Worm (Caenorhabditis elegans) whole organism, late embryonic: ENCODE data around the gene K08D8.12.

Experiments
- C08G9.2 ChIP-seq: sonication (generic microtip); optimal IDR thresholded peaks from 2 replicates; lab custom pipeline; 2016; ENCODE audit warnings: mild to moderate bottlenecking, missing genetic modification characterization, moderate library complexity, missing compliant biosample characterization
- K09A11.1 ChIP-seq: sonication (generic microtip); optimal IDR thresholded peaks from 2 replicates; lab custom pipeline; 2017; ENCODE audit warnings: antibody characterized with exemption, mild to moderate bottlenecking, missing genetic modification characterization, missing compliant biosample characterization; ENCODE audit not compliant: insufficient read depth
- ama-1 ChIP-seq: fragments of 150-350 bp; optimal IDR thresholded peaks from 2 replicates; lab custom pipeline; 2014
- ceh-31 ChIP-seq: sonication (generic microtip); optimal IDR thresholded peaks from 2 replicates; lab custom pipeline; 2016; ENCODE audit warnings: missing genetic modification characterization, missing compliant biosample characterization
- ceh-6 ChIP-seq: fragments of 200-800 bp; sonication (Bioruptor generic); optimal IDR thresholded peaks from 2 replicates; lab custom pipeline; 2018; ENCODE audit warnings: mild to moderate bottlenecking, missing genetic modification characterization, missing compliant biosample characterization
- ceh-9 ChIP-seq: sonication (generic microtip); optimal IDR thresholded peaks from 2 replicates; lab custom pipeline; 2016; ENCODE audit warnings: mild to moderate bottlenecking, missing genetic modification characterization, inconsistent platforms, missing compliant biosample characterization
- che-1 ChIP-seq: sonication (generic microtip); optimal IDR thresholded peaks from 2 replicates; lab custom pipeline; 2016; ENCODE audit warnings: mild to moderate bottlenecking, missing genetic modification characterization, missing compliant biosample characterization
- dve-1 ChIP-seq: sonication (generic microtip); optimal IDR thresholded peaks from 2 replicates; lab custom pipeline; 2017; ENCODE audit warnings: antibody characterized with exemption, mild to moderate bottlenecking, missing genetic modification characterization, missing compliant biosample characterization
- elt-2 ChIP-seq: sonication (generic microtip); optimal IDR thresholded peaks from 2 replicates; lab custom pipeline; 2016; ENCODE audit warnings: missing genetic modification reagents, missing genetic modification characterization, missing compliant biosample characterization
- elt-4 ChIP-seq: sonication (generic microtip); optimal IDR thresholded peaks from 2 replicates; lab custom pipeline; 2016; ENCODE audit warnings: missing genetic modification characterization, missing compliant biosample characterization
- ets-4 ChIP-seq: sonication (generic microtip); optimal IDR thresholded peaks from 2 replicates; lab custom pipeline; 2016; ENCODE audit warnings: missing genetic modification characterization, missing compliant biosample characterization
- eyg-1 ChIP-seq: sonication (generic microtip); optimal IDR thresholded peaks from 2 replicates; lab custom pipeline; 2016; ENCODE audit warnings: missing genotype, missing genetic modification characterization, missing compliant biosample characterization
- fax-1 ChIP-seq: sonication (generic microtip); optimal IDR thresholded peaks from 2 replicates; lab custom pipeline; 2016; ENCODE audit warnings: missing genotype, missing genetic modification characterization, missing compliant biosample characterization
- fkh-10 ChIP-seq: fragments of 150-350 bp; optimal IDR thresholded peaks from 2 replicates; lab custom pipeline; 2014; ENCODE audit warnings: missing biosample characterization, missing genetic modification reagents, missing genetic modification characterization
- fkh-6 ChIP-seq: sonication (generic microtip); optimal IDR thresholded peaks from 2 replicates; lab custom pipeline; 2016; ENCODE audit warnings: missing genetic modification characterization, missing compliant biosample characterization
- hlh-15 ChIP-seq: sonication (generic microtip); optimal IDR thresholded peaks from 2 replicates; lab custom pipeline; 2016; ENCODE audit warnings: missing genetic modification characterization, missing compliant biosample characterization
- hlh-6 ChIP-seq: sonication (generic microtip); optimal IDR thresholded peaks from 2 replicates; lab custom pipeline; 2016; ENCODE audit warnings: missing genotype, missing genetic modification characterization, missing compliant biosample characterization
- lin-11 ChIP-seq: fragments of 200-800 bp; sonication (Bioruptor generic); optimal IDR thresholded peaks from 2 replicates; lab custom pipeline; 2018; ENCODE audit warnings: mild to moderate bottlenecking, missing genetic modification characterization, missing compliant biosample characterization
- nfya-1 ChIP-seq: sonication (generic microtip); optimal IDR thresholded peaks from 2 replicates; lab custom pipeline; 2017; ENCODE audit warnings: missing genetic modification characterization, mild to moderate bottlenecking, missing compliant biosample characterization, antibody characterized with exemption, moderate library complexity
- nhr-11 ChIP-seq: fragments of 150-350 bp; optimal IDR thresholded peaks from 2 replicates; lab custom pipeline; 2014; ENCODE audit warnings: missing biosample characterization, missing genetic modification characterization
- npax-4 ChIP-seq: sonication (generic microtip); optimal IDR thresholded peaks from 2 replicates; lab custom pipeline; 2016; ENCODE audit warnings: missing genetic modification characterization, missing compliant biosample characterization
- pag-3 ChIP-seq: sonication (generic microtip); optimal IDR thresholded peaks from 2 replicates; lab custom pipeline; 2016; ENCODE audit warnings: missing compliant biosample characterization, missing genetic modification characterization, borderline replicate concordance
- pax-1 ChIP-seq: fragments of 150-350 bp; optimal IDR thresholded peaks from 2 replicates; lab custom pipeline; 2014; ENCODE audit warnings: missing biosample characterization, missing genetic modification characterization
- pha-4 ChIP-seq: fragments of 150-350 bp; optimal IDR thresholded peaks from 2 replicates; lab custom pipeline; 2018; ENCODE audit warnings: missing biosample characterization, missing genetic modification reagents, missing genetic modification characterization
- pros-1 ChIP-seq: fragments of 150-350 bp; optimal IDR thresholded peaks from 2 replicates; lab custom pipeline; 2014; ENCODE audit warnings: missing biosample characterization, missing genetic modification reagents, missing genetic modification characterization
- sox-2 ChIP-seq: fragments of 200-800 bp; sonication (Bioruptor generic); IDR thresholded peaks from 2 replicates; pipeline ENCODE4 v1.3.6; 2022; ENCODE audit warnings: missing genetic modification reagents, missing genetic modification characterization, missing compliant biosample characterization
- tbx-2 ChIP-seq: sonication (generic microtip); optimal IDR thresholded peaks from 2 replicates; lab custom pipeline; 2016; ENCODE audit warnings: missing genetic modification characterization, missing compliant biosample characterization
- ttx-3 ChIP-seq: sonication (generic microtip); optimal IDR thresholded peaks from 2 replicates; lab custom pipeline; 2016; ENCODE audit warnings: missing genetic modification reagents, missing genetic modification characterization, missing compliant biosample characterization
- unc-42 ChIP-seq: sonication (generic microtip); optimal IDR thresholded peaks from 2 replicates; lab custom pipeline; 2016; ENCODE audit warnings: missing genotype, missing genetic modification characterization, missing compliant biosample characterization
- unc-55 ChIP-seq: sonication (generic microtip); optimal IDR thresholded peaks from 2 replicates; lab custom pipeline; 2017; ENCODE audit warnings: missing biosample characterization, missing genetic modification reagents, missing genetic modification characterization
- unc-86 ChIP-seq: sonication (generic microtip); optimal IDR thresholded peaks from 2 replicates; lab custom pipeline; 2016; ENCODE audit warnings: missing genetic modification characterization, missing compliant biosample characterization
- zip-5 ChIP-seq: sonication (generic microtip); optimal IDR thresholded peaks from 2 replicates; lab custom pipeline; 2016; ENCODE audit warnings: missing genetic modification characterization, missing compliant biosample characterization
- ztf-16 ChIP-seq: sonication (generic microtip); optimal IDR thresholded peaks from 2 replicates; lab custom pipeline; 2017; ENCODE audit warnings: missing genetic modification characterization, missing compliant biosample characterization

The K08D8.12 gene

DNA sequence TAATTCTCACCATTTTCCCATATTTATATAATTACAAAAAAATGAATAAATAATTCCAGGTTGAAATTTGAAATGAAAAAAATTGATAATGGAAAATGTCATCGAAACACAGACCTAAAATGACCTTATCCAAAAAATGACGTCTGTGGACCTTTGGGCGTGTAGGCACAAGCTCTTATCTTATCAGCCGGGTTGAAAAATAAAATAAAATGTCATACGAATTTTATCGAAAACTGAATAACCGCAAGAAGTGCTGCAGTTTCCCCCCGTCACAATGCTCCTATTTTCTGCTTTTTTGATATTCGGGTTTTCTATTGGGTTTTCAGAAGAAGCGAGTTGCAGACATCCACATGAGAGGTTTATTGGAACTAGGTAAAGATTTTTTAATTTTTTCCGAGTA lies 27.4 kb upstream of the K08D8.12 start, which contains the start of gene clec-186:
Gene clec-186, plus strand, starts transcription at position 226 of the 400 bp plus-strand sequence.
- TF ChIP-seq unc-86 (tag; lab: Kevin White, UChicago), result no peak
- TF ChIP-seq fax-1, result no peak
- no peak for TF ChIP-seq ets-4 (tag; lab: Kevin White, UChicago)
- TF ChIP-seq elt-2, result peak; percentile 46
- no peak for TF ChIP-seq ttx-3 (tag; lab: Kevin White, UChicago)

ce11 chrIV:12869383-12869782 lies 23.9 kb upstream of the K08D8.12 start:
- TF ChIP-seq ztf-16 (tag; lab: Kevin White, UChicago) (no peak), ama-1 (lab: Kevin White, UChicago) (no peak), che-1 (tag; lab: Kevin White, UChicago) (no peak), dve-1 (tag; lab: Kevin White, UChicago) (no peak), ets-4 (tag; lab: Kevin White, UChicago) (no peak), hlh-6 (tag; lab: Kevin White, UChicago) (no peak), nhr-11 (tag; lab: Kevin White, UChicago) (no peak), unc-86 (tag; lab: Kevin White, UChicago) (no peak), zip-5 (tag; lab: Kevin White, UChicago) (no peak), tbx-2 (tag; lab: Kevin White, UChicago) (no peak), ceh-9 (tag; lab: Kevin White, UChicago) (no peak), C08G9.2 (tag; lab: Kevin White, UChicago) (no peak), nfya-1 (tag; lab: Kevin White, UChicago) (no peak), npax-4 (no peak)
- TF ChIP-seq, all 69 proteins: peak for 0

- TF ChIP-seq fkh-6 (tag; lab: Kevin White, UChicago) (no peak), unc-55 (GFP tag; lab: Kevin White, UChicago) (no peak), sox-2 (GFP tag; lab: Robert Waterston, UW) (no peak), nfya-1 (tag; lab: Kevin White, UChicago) (no peak), ceh-6 (no peak), ets-4 (tag; lab: Kevin White, UChicago) (no peak), pag-3 (no peak), pha-4 (tag; lab: Kevin White, UChicago) (no peak), K09A11.1 (tag; lab: Kevin White, UChicago) (no peak), hlh-15 (no peak)
- TF ChIP-seq, all 69 proteins: peak for 0
Observed at ce11 chrIV:12869812-12870211, 23.5 kb upstream of the K08D8.12 start.

DNA sequence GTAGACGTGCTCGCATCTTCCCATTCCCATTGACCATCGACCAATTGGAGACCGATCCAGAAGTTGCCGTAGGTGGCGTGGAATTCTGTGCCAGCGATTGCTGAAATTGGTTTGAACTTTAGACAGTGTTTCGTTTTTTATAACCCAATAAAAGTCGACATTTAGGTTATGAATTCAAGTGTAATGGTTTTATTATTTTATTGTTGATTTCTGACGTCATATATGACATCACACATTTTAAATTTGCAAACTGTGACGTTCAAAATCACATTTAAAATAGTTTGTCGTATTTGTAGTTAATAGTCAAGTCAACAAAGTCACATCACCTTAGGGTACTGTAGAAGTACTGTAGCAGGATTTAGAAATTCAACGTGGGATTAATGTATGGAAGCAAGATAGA lies 23.0 kb upstream of the K08D8.12 start:
- TF ChIP-seq pag-3, result no peak

DNA sequence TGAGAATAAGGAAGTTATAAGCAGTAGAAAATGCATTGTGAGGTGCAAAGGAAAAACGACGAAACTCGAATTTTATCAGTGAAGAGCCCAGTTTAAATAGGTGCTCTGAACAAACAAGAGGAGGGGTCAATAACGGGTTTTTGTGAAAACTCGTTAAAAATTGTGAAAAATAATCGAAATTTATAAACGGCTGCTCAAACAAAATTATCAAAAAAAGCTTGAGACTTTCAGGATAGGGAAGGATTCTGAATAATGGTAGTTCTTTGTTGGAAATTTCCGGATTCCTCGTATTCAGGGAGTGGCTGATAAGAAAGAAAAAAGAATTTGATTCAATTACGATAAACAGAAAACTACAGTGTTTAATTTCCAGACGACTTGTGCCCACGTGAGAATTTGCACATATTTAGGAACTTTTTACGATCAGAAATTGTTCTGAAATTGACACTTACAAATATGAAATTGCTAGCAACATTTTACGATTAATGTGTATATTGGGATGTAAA lies 21.8 kb upstream of the K08D8.12 start, which contains the start of gene clec-187:
Gene clec-187, minus strand, starts transcription at position 51 of the 503 bp plus-strand sequence.
- TF ChIP-seq ceh-31 (no peak), dve-1 (tag; lab: Kevin White, UChicago) (no peak), lin-11 (tag; lab: Kevin White, UChicago) (no peak), pax-1 (tag; lab: Kevin White, UChicago) (no peak), elt-4 (tag; lab: Kevin White, UChicago) (no peak), elt-2 (no peak), unc-42 (no peak), fkh-10 (GFP tag; lab: Kevin White, UChicago) (no peak), ama-1 (lab: Kevin White, UChicago) (no peak), pros-1 (tag; lab: Kevin White, UChicago) (no peak), eyg-1 (no peak)
- TF ChIP-seq, all 69 proteins: peak for 0
